Worm (Caenorhabditis elegans): Measurements from ENCODE around the gene F38B6.8.

Gene F38B6.8

DNA sequence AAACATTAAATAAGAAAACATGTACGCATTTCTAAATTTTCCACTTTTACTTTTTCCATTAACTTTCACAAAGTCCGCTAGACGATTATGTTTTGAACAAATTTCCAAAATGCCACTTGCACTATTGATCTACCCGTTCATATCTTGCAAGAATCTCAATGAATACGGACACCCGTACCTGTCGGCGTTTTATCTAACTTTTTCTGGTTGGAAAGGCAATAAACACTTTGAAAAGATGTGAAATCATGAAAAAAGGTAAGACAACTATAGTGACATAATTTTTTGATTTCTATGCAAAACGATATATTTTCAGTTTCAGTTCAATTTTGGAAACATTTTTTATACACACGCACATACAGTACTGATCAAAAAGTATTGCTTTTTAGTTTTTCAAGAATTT, 10.9 kb downstream of the F38B6.8 start:
- TF ChIP-seq efl-1 (GFP tag; optimal IDR thresholded peaks at IDR 0.05) = no peak
- TF ChIP-seq nhr-90 (tag; optimal IDR thresholded peaks at IDR 0.05) = no peak
- no peak for TF ChIP-seq lin-40 (tag; optimal IDR thresholded peaks at IDR 0.05)
- no peak for TF ChIP-seq nhr-80 (tag; optimal IDR thresholded peaks at IDR 0.05)
- TF ChIP-seq F23B12.7 (tag; optimal IDR thresholded peaks at IDR 0.05; ENCODE audit: insufficient read depth) = no peak
- no peak for TF ChIP-seq let-526 (GFP tag; IDR thresholded peaks at IDR 0.05)
- TF ChIP-seq madf-3 (GFP tag; IDR thresholded peaks at IDR 0.05) = no peak
- no peak for TF ChIP-seq nfya-1 (tag; optimal IDR thresholded peaks at IDR 0.05; ENCODE audit: borderline replicate concordance, insufficient read depth)
- TF ChIP-seq F55B11.4 (tag; optimal IDR thresholded peaks at IDR 0.05; ENCODE audit: borderline replicate concordance, insufficient read depth) = no peak

DNA sequence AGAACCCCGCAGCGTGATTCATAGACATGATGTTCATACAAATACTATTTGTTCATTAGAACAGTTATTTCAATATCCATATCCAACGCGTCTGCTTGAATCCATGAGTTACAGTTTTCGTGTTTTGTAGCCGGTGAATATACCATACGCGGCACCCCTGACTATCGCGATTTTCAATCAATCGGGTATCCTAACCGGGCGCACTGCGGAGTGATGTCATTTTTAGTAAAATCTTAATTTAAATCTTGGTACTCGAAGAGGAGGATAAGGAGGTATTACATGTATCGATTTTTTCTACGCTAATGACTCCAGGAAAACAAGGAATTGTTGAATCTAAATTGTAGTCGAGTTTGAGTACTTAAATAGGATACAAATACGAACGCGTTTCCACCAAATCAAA, 13.2 kb downstream of the F38B6.8 start:
- no peak for TF ChIP-seq ztf-18 (tag; optimal IDR thresholded peaks at IDR 0.05)
- TF ChIP-seq ceh-91 (GFP tag; IDR thresholded peaks at IDR 0.05) = no peak
- TF ChIP-seq F22D6.2 (tag; optimal IDR thresholded peaks at IDR 0.05) = no peak
- no peak for TF ChIP-seq F37B4.10 (GFP tag; IDR thresholded peaks at IDR 0.05)
- TF ChIP-seq F49E8.2 (tag; optimal IDR thresholded peaks at IDR 0.05; ENCODE audit: insufficient read depth) = no peak
- TF ChIP-seq hrde-1 (tag; optimal IDR thresholded peaks at IDR 0.05; ENCODE audit: borderline replicate concordance) = no peak
- no peak for TF ChIP-seq sptf-2 (GFP tag; optimal IDR thresholded peaks at IDR 0.05)
- TF ChIP-seq him-1 (tag; optimal IDR thresholded peaks at IDR 0.05) = no peak
- no peak for TF ChIP-seq D2030.7 (GFP tag; IDR thresholded peaks at IDR 0.05)
- TF ChIP-seq cebp-2 (GFP tag; IDR thresholded peaks at IDR 0.05) = no peak
- no peak for TF ChIP-seq lin-54 (GFP tag; optimal IDR thresholded peaks at IDR 0.05)
- TF ChIP-seq ceh-100 (GFP tag; IDR thresholded peaks at IDR 0.05) = no peak
- TF ChIP-seq ZK185.1 (tag; optimal IDR thresholded peaks at IDR 0.05; ENCODE audit: poor library complexity, severe bottlenecking) = no peak
- no peak for TF ChIP-seq ztf-26 (tag; optimal IDR thresholded peaks at IDR 0.05)
- TF ChIP-seq let-526 (GFP tag; IDR thresholded peaks at IDR 0.05) = no peak
- no peak for TF ChIP-seq F52B5.7 (tag; optimal IDR thresholded peaks at IDR 0.05)
- TF ChIP-seq mes-4 (tag; optimal IDR thresholded peaks at IDR 0.05) = no peak

DNA sequence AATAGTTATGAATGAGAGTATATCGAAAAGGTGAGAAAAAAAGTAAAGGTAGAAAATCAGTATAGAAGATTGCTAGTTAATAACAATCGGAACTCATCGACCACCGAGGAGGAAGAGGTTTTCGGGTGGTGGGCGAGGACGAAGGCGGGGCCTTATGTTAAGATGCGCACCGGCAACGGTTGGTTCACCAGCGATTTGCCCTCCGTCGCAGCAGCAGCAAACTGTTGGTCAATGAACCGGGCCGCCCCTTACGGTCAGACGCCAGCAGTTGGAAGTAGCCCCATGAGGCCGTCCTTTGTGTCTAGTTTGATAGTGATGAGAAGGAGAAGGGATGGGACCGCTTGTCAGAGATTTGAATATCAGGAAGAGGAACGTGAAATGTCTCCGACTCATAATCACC, 13.7 kb downstream of the F38B6.8 start, which contains the start of gene nhr-137:
TSS of gene nhr-137 (minus strand) at position 101 of the 400 bp plus-strand sequence.
- TF ChIP-seq B0261.1 (tag; optimal IDR thresholded peaks at IDR 0.05) (no peak), ztf-28 (GFP tag; IDR thresholded peaks at IDR 0.05) (0 out of 2 replicates have a peak, but pooled peaks have one; percentile 42), dox-1 (GFP tag; IDR thresholded peaks at IDR 0.05) (peak; percentile 34; the same call in 1 of the 2 replicates)

DNA sequence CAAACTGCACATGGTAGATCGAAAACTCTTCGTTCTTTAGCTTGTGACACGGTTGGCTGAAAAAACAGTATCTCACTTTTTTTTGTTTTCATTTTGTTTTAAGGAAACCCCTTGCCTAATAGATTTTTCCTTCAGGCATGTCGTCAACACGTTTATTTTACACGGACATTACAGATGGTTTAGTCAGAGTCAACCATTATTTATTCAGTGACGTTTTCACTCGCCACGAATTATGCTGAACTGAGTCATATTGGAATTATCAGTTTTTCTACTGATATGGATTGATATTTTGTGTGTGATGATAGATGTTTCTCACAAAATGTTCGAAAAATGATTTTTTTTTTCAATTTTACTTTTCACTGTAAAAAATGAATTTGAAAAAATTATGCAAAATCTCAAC, 15.1 kb downstream of the F38B6.8 start:
- TF ChIP-seq nhr-80 (tag; optimal IDR thresholded peaks at IDR 0.05) (peak; percentile 44), F22D6.2 (tag; optimal IDR thresholded peaks at IDR 0.05) (no peak)

DNA sequence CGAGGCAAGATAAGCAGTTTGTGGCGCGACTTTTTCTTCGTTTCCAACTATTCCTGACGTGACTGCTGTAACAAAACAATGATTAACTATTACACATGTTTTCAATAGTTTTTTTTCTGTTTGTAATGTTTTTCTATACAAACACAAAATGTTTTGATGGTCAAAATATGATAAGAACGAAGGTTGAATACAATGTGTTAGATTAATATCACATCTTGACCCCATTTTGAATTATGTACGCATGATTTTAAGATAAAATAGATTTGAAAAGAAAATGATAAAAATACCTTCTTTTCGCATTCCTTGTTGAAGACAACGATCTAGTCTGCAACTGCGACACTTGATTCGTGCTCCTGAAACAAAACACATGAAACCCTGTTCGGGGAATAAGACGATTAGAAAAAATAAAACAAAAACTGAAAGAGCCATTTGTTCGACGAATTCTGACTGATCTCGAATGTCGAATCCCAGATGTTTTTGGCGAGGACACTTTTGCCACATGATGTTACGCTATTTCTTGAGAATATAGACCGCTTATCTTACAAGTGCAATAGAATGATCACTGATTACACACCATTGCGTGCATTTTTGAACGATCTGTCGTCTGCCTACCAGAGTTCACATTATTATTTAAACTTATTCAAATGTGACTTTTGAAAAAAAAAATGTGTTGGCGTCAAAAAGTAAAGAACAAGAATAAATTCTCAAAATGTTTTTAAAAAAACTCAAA, 17.3 kb downstream of the F38B6.8 start:
- no peak for TF ChIP-seq C06A6.2 (GFP tag; conservative IDR thresholded peaks at IDR 0.05)
- no peak for TF ChIP-seq ets-4 (GFP tag; optimal IDR thresholded peaks at IDR 0.05)
- no peak for TF ChIP-seq nhr-120 (GFP tag; IDR thresholded peaks at IDR 0.05)
- TF ChIP-seq fkh-3 (tag; optimal IDR thresholded peaks at IDR 0.05) = no peak
- TF ChIP-seq nhr-80 (tag; optimal IDR thresholded peaks at IDR 0.05) = peak; percentile 32

Data from whole organism, young adult.